Fruit fly (Drosophila melanogaster): ENCODE measurements around the gene heca.

Gene heca

DNA sequence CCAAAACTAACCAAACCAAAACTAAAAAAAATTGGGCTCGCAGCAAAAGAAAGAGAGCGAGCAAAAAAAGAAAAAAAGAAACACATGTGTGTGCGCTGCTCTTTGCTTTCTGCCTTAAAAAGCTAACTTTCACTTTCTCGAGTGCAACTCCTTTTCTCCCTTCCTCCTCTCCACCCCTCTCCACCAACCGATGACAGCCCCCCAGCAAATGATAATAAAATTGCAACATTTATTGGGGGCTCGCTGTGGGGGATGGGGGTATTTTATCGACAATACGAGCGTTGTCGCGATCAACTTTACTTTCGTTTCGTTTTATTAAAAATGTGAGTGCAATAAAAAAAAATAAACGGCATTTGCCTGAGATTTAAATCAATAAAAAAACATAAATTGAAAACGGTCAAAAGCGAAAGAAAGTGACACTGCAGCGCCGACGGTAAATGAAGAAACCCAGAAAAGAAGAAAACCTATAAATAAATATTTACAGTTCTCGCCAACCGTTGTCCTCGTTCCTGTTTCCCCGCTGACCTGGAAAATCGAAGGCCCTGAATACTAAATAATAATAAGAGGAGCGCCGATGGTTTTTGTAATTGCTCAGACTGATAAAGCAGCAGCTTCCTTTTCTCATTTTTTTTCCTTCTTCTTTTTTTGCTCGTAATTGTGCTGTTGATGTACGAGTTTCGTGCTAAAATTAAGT lies 10.8 kb downstream of the heca start (continued):
- TF ChIP-seq CG15336 (GFP tag; IDR thresholded peaks at IDR 0.05) = no peak
- no peak for TF ChIP-seq acj6 (GFP tag; optimal IDR thresholded peaks at IDR 0.05)
- TF ChIP-seq CG6792 (GFP tag; optimal IDR thresholded peaks at IDR 0.05) = no peak
- no peak for TF ChIP-seq Sox15 (GFP tag; optimal IDR thresholded peaks at IDR 0.05)

DNA sequence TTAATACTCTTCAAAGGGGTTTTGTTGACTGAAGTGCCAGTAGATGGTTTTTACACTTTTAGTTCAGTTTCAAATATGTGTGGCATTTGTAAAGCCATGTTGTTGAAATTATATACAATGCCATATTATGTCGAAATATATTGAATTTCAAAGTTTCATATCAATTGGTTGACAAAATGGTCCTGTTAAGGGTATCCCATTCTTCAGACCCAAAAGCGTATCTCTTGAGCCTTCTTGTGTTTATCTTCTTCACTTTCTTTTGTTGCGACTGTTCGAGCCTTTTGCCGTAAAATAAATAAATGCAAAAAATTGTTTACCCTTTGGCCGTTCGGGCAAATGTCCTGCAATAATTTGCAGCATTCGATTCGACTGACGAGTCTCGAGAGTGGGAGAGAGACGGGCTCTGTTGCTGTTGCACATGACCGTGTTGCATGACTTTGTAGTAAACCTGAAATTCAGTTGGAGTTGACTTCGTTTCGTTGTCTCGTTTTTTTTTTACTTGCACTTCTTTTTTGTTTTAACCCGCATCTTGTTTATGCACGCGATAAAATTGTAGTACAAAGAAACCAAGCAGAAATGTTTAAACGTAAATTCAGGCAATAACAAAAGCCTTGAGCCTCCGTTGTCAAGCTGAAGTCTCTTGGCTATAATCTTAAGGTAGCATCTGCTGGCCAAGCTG lies 11.5 kb downstream of the heca start:
- TF ChIP-seq CG15336 (GFP tag; IDR thresholded peaks at IDR 0.05) (no peak), Gug (GFP tag; IDR thresholded peaks at IDR 0.05) (no peak), Ets96B (tag; optimal IDR thresholded peaks at IDR 0.05) (no peak), fkh (GFP tag; optimal IDR thresholded peaks at IDR 0.05) (no peak), CG6792 (GFP tag; optimal IDR thresholded peaks at IDR 0.05) (peak; percentile 26), Blimp-1 (GFP tag; optimal IDR thresholded peaks at IDR 0.05) (peak; percentile 41), CG9139 (GFP tag; optimal IDR thresholded peaks at IDR 0.05) (peak; percentile 60), dac (GFP tag; optimal IDR thresholded peaks at IDR 0.05) (no peak), Hr4 (GFP tag; optimal IDR thresholded peaks at IDR 0.05) (no peak), Hr38 (GFP tag; optimal IDR thresholded peaks at IDR 0.05) (no peak), Eip75B (GFP tag; optimal IDR thresholded peaks at IDR 0.05) (peak; percentile 11), spab (GFP tag; optimal IDR thresholded peaks at IDR 0.05) (peak; percentile 28), Sox15 (GFP tag; optimal IDR thresholded peaks at IDR 0.05) (peak; percentile 43), cyc (GFP tag; optimal IDR thresholded peaks at IDR 0.05) (peak; percentile 56), CG3919 (GFP tag; optimal IDR thresholded peaks at IDR 0.05) (peak; percentile 29), ss (GFP tag; optimal IDR thresholded peaks at IDR 0.05) (peak; percentile 75 to 93), Met (GFP tag; optimal IDR thresholded peaks at IDR 0.05) (peak; percentile 55), CG11902 (GFP tag; optimal IDR thresholded peaks at IDR 0.05) (peak; percentile 19), CG8632 (GFP tag; optimal IDR thresholded peaks at IDR 0.05) (peak; percentile 23), Sox102F (GFP tag; optimal IDR thresholded peaks at IDR 0.05) (peak; percentile 14), Eip78C (GFP tag) (peak; percentile 64), esn (GFP tag; optimal IDR thresholded peaks at IDR 0.05) (peak; percentile 61), fd85E (GFP tag; optimal IDR thresholded peaks at IDR 0.05) (no peak), CG32006 (GFP tag; optimal IDR thresholded peaks at IDR 0.05) (peak; percentile 10), Sox14 (GFP tag; optimal IDR thresholded peaks at IDR 0.05) (no peak), Lpt (GFP tag; optimal IDR thresholded peaks at IDR 0.05) (no peak), CG6163 (GFP tag; IDR thresholded peaks at IDR 0.05) (no peak; the same call in 2 of the 3 replicates), pdm3 (GFP tag; optimal IDR thresholded peaks at IDR 0.05) (peak; percentile 51), Ets21C (GFP tag; optimal IDR thresholded peaks at IDR 0.05) (peak; percentile 10), OdsH (GFP tag; optimal IDR thresholded peaks at IDR 0.05) (peak; percentile 49), Smox (GFP tag; optimal IDR thresholded peaks at IDR 0.05) (peak; percentile 42), CG11762 (GFP tag; optimal IDR thresholded peaks at IDR 0.05; ENCODE audit: insufficient read depth) (no peak), net (GFP tag; optimal IDR thresholded peaks at IDR 0.05) (no peak), CG4318 (GFP tag; optimal IDR thresholded peaks at IDR 0.05) (no peak), CG34406 (GFP tag; optimal IDR thresholded peaks at IDR 0.05) (peak; percentile 56), CG6276 (GFP tag; optimal IDR thresholded peaks at IDR 0.05) (no peak), CG8119 (GFP tag; IDR thresholded peaks at IDR 0.05) (no peak), CG7368 (GFP tag; optimal IDR thresholded peaks at IDR 0.05) (peak; percentile 7), lz (GFP tag; optimal IDR thresholded peaks at IDR 0.05) (peak; percentile 37), CG1621 (tag; optimal IDR thresholded peaks at IDR 0.05) (peak; percentile 19), Eip93F (GFP tag; optimal IDR thresholded peaks at IDR 0.05) (no peak), CG31627 (GFP tag; optimal IDR thresholded peaks at IDR 0.05) (peak; percentile 53), salr (GFP tag; optimal IDR thresholded peaks at IDR 0.05) (no peak), topi (GFP tag; optimal IDR thresholded peaks at IDR 0.05) (peak; percentile 40), CG10669 (GFP tag; optimal IDR thresholded peaks at IDR 0.05) (no peak), CG11294 (GFP tag; IDR thresholded peaks at IDR 0.05) (no peak), achi (GFP tag; optimal IDR thresholded peaks at IDR 0.05) (no peak)

All from whole organism, prepupa.